Worm (Caenorhabditis elegans) whole organism, L3 larva: Measurements from ENCODE around the gene kars-1.

Experiments
- R02D3.7 ChIP-seq: fragments of 150-350 bp; optimal IDR thresholded peaks from 2 replicates; lab custom pipeline; 2014; ENCODE audit warnings: missing biosample characterization, missing genetic modification characterization
- ZK546.5 ChIP-seq: sonication (generic microtip); optimal IDR thresholded peaks from 2 replicates; lab custom pipeline; 2017; ENCODE audit warnings: missing biosample characterization, missing genetic modification characterization
- ceh-16 ChIP-seq: sonication (generic microtip); optimal IDR thresholded peaks from 2 replicates; lab custom pipeline; 2017; ENCODE audit warnings: missing biosample characterization, missing genetic modification characterization
- eor-1 ChIP-seq, 2 experiments: fragments of 150-350 bp; optimal IDR thresholded peaks; 2 replicates each; lab custom pipeline; 2014 to 2018; ENCODE audit warnings: missing biosample characterization in 2 of 2, missing genetic modification characterization in 2 of 2
- fos-1 ChIP-seq: fragments of 150-350 bp; optimal IDR thresholded peaks from 2 replicates; lab custom pipeline; 2014; ENCODE audit warnings: missing biosample characterization, missing genetic modification characterization
- lin-39 ChIP-seq: fragments of 150-350 bp; optimal IDR thresholded peaks from 2 replicates; lab custom pipeline; 2018; ENCODE audit warnings: missing biosample characterization, missing genetic modification reagents, missing genetic modification characterization
- nhr-76 ChIP-seq: fragments of 150-350 bp; sonication (generic microtip); optimal IDR thresholded peaks from 5 replicates; lab custom pipeline; 2014; ENCODE audit warnings: missing biosample characterization, missing genetic modification characterization
- snpc-4 ChIP-seq: fragments of 150-350 bp; optimal IDR thresholded peaks from 2 replicates; lab custom pipeline; 2014; ENCODE audit warnings: missing biosample characterization, missing genetic modification characterization
- zag-1 ChIP-seq: fragments of 150-350 bp; optimal IDR thresholded peaks from 2 replicates; lab custom pipeline; 2014; ENCODE audit warnings: missing biosample characterization, missing genetic modification characterization
- ztf-4 ChIP-seq: fragments of 150-350 bp; optimal IDR thresholded peaks from 2 replicates; lab custom pipeline; 2014; ENCODE audit warnings: missing biosample characterization, missing genetic modification characterization

DNA sequence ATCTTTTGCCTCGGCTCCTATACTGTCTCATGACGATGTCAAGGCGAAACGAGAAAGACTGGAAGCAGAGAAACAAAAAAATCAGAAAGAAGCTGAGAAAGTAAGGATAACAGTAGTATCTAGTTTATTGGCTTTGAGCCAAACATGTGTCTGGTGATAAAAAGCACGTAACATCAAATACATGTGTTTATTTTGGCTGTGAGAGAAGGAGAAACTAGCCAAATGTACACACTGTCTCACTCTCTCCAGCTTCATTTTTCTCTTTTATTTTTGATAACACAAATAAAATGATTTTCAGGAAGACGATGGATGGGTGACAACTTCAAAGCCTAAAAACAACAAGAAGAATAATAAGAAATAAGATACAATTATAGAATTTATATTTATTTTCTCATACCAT lies 42.7 kb downstream of the kars-1 start:
- TF ChIP-seq ceh-16 (tag; lab: Kevin White, UChicago) (no peak), R02D3.7 (tag; lab: Kevin White, UChicago) (no peak), snpc-4 (tag; lab: Kevin White, UChicago) (no peak), lin-39 (tag; lab: Kevin White, UChicago) (no peak), fos-1 (no peak), ZK546.5 (no peak), ztf-4 (tag; lab: Kevin White, UChicago) (no peak), eor-1 (tag; optimal IDR thresholded peaks at IDR 0.05; lab: Kevin White, UChicago) (no peak), nhr-76 (tag; lab: Kevin White, UChicago) (no peak), zag-1 (no peak)
